Fruit fly (Drosophila melanogaster) ovary, adult (tissue): Measurements from ENCODE around the gene CG11658.

Source experiments
- CG17801 ChIP-seq: fragments of 200-800 bp; optimal IDR thresholded peaks from 2 replicates; lab custom pipeline; 2019; ENCODE audit warnings: missing biosample characterization, mild to moderate bottlenecking, missing genetic modification characterization, moderate library complexity; ENCODE audit not compliant: partially characterized antibody

The CG11658 gene

dm6 chr3L:11656189-11656588, 52.2 kb downstream of the CG11658 start:
- no peak for TF ChIP-seq CG17801 (GFP tag; lab: Kevin White, UChicago)
